Worm (Caenorhabditis elegans) whole organism, young adult: Measurements from ENCODE around the gene R07B7.10.

Experiments used
- B0019.2 ChIP-seq: fragments of 200-800 bp; sonication (Bioruptor generic); conservative IDR thresholded peaks from 2 replicates; pipeline ENCODE4 v1.3.6; 2022; ENCODE audit warnings: missing genetic modification reagents, missing genetic modification characterization, missing compliant biosample characterization
- B0035.1 ChIP-seq: sonication (generic microtip); optimal IDR thresholded peaks from 2 replicates; lab custom pipeline; 2016; ENCODE audit warnings: missing genetic modification characterization, mild to moderate bottlenecking, missing compliant biosample characterization, missing genotype, missing genetic modification reagents
- B0261.1 ChIP-seq: sonication (generic microtip); optimal IDR thresholded peaks from 2 replicates; lab custom pipeline; 2016; ENCODE audit warnings: mild to moderate bottlenecking, missing genetic modification characterization, moderate library complexity, missing compliant biosample characterization
- F33H1.4 ChIP-seq: fragments of 200-800 bp; sonication (Bioruptor generic); IDR thresholded peaks from 2 replicates; pipeline ENCODE4 v1.3.6; 2022; ENCODE audit warnings: missing genetic modification reagents, missing genetic modification characterization, missing compliant biosample characterization
- F49E8.2 ChIP-seq: sonication (generic microtip); optimal IDR thresholded peaks from 3 replicates; lab custom pipeline; 2017; ENCODE audit warnings: missing genetic modification characterization, mild to moderate bottlenecking, missing compliant biosample characterization, antibody characterized with exemption, moderate library complexity; ENCODE audit not compliant: insufficient read depth
- F52B5.7 ChIP-seq: sonication (generic microtip); optimal IDR thresholded peaks from 2 replicates; lab custom pipeline; 2016; ENCODE audit warnings: mild to moderate bottlenecking, missing genetic modification characterization, missing compliant biosample characterization
- K12H6.12 ChIP-seq: fragments of 200-800 bp; sonication (Bioruptor generic); optimal IDR thresholded peaks from 2 replicates; lab custom pipeline; 2018; ENCODE audit warnings: mild to moderate bottlenecking, missing genetic modification characterization, missing compliant biosample characterization
- T07F8.4 ChIP-seq: sonication (generic microtip); optimal IDR thresholded peaks from 2 replicates; lab custom pipeline; 2016; ENCODE audit warnings: mild to moderate bottlenecking, missing genetic modification characterization, moderate library complexity, missing compliant biosample characterization
- Y53G8AR.9 ChIP-seq: fragments of 200-800 bp; sonication (Bioruptor generic); conservative IDR thresholded peaks from 2 replicates; pipeline ENCODE4 v1.3.6; 2022; ENCODE audit warnings: missing genetic modification reagents, missing genetic modification characterization, missing compliant biosample characterization
- Y79H2A.3 ChIP-seq: fragments of 200-800 bp; sonication (Bioruptor generic); conservative IDR thresholded peaks from 2 replicates; pipeline ENCODE4 v1.3.6; 2022; ENCODE audit warnings: missing genetic modification reagents, missing genetic modification characterization, missing compliant biosample characterization
- Y95B8A.8 ChIP-seq: fragments of 200-800 bp; sonication (Bioruptor generic); IDR thresholded peaks from 2 replicates; pipeline ENCODE4 v1.3.6; 2022; ENCODE audit warnings: missing genetic modification reagents, missing genetic modification characterization, missing compliant biosample characterization
- aptf-2 ChIP-seq: fragments of 200-800 bp; sonication (Bioruptor generic); conservative IDR thresholded peaks from 2 replicates; pipeline ENCODE4 v1.3.6; 2022; ENCODE audit warnings: missing genetic modification reagents, missing genetic modification characterization, missing compliant biosample characterization
- athp-1 ChIP-seq: sonication (generic microtip); optimal IDR thresholded peaks from 2 replicates; lab custom pipeline; 2017; ENCODE audit warnings: mild to moderate bottlenecking, missing genetic modification characterization, missing compliant biosample characterization
- attf-5 ChIP-seq: fragments of 200-800 bp; sonication (Bioruptor generic); optimal IDR thresholded peaks from 2 replicates; lab custom pipeline; 2018; ENCODE audit warnings: mild to moderate bottlenecking, missing genetic modification characterization, missing compliant biosample characterization
- attf-6 ChIP-seq: fragments of 200-800 bp; sonication (Bioruptor generic); IDR thresholded peaks from 2 replicates; pipeline ENCODE4 v1.3.6; 2022; ENCODE audit warnings: missing genetic modification reagents, missing genetic modification characterization, missing compliant biosample characterization
- bed-1 ChIP-seq: fragments of 200-800 bp; sonication (Bioruptor generic); IDR thresholded peaks from 2 replicates; pipeline ENCODE4 v1.3.6; 2022; ENCODE audit warnings: missing genetic modification reagents, missing genetic modification characterization, missing compliant biosample characterization
- bed-2 ChIP-seq: fragments of 200-800 bp; sonication (Bioruptor generic); IDR thresholded peaks from 2 replicates; pipeline ENCODE4 v1.3.6; 2022; ENCODE audit warnings: missing genetic modification reagents, missing genetic modification characterization, missing compliant biosample characterization
- cebp-1 ChIP-seq, 2 experiments: fragments of 200-800 bp in 1 of 2; sonication (Bioruptor generic) in 1 of 2; sonication (generic microtip) in 1 of 2; IDR thresholded peaks in 1 of 2; optimal IDR thresholded peaks in 1 of 2; 2 replicates each; pipeline versions ENCODE4 v1.3.6 to Lab custom; 2017 to 2022; ENCODE audit warnings: missing compliant biosample characterization in 2 of 2, missing genetic modification characterization in 2 of 2, mild to moderate bottlenecking in 1 of 2, missing genetic modification reagents in 1 of 2, moderate library complexity in 1 of 2
- ceh-27 ChIP-seq: fragments of 200-800 bp; sonication (Bioruptor generic); optimal IDR thresholded peaks from 2 replicates; lab custom pipeline; 2018; ENCODE audit warnings: mild to moderate bottlenecking, missing genetic modification characterization, moderate library complexity, missing compliant biosample characterization
- ceh-40 ChIP-seq: fragments of 200-800 bp; sonication (Bioruptor generic); IDR thresholded peaks from 2 replicates; pipeline ENCODE4 v1.3.6; 2022; ENCODE audit warnings: missing genetic modification characterization, missing compliant biosample characterization
- ceh-58 ChIP-seq: fragments of 200-800 bp; sonication (Bioruptor generic); IDR thresholded peaks from 2 replicates; pipeline ENCODE4 v1.3.6; 2022; ENCODE audit warnings: missing genetic modification characterization, missing compliant biosample characterization
- chd-7 ChIP-seq: sonication (generic microtip); optimal IDR thresholded peaks from 2 replicates; lab custom pipeline; 2016; ENCODE audit warnings: mild to moderate bottlenecking, missing genetic modification characterization, moderate library complexity, missing compliant biosample characterization
- dox-1 ChIP-seq: fragments of 200-800 bp; sonication (Bioruptor generic); IDR thresholded peaks from 2 replicates; pipeline ENCODE4 v1.3.6; 2022; ENCODE audit warnings: missing genetic modification reagents, missing genetic modification characterization, missing compliant biosample characterization
- dpl-1 ChIP-seq: fragments of 150-350 bp; optimal IDR thresholded peaks from 2 replicates; lab custom pipeline; 2014; ENCODE audit warnings: missing biosample characterization, missing genetic modification reagents, missing genetic modification characterization
- egl-44 ChIP-seq: fragments of 200-800 bp; sonication (Bioruptor generic); IDR thresholded peaks from 2 replicates; pipeline ENCODE4 v1.3.6; 2022; ENCODE audit warnings: missing genetic modification reagents, missing genetic modification characterization, missing compliant biosample characterization
- egrh-3 ChIP-seq: fragments of 200-800 bp; sonication (Bioruptor generic); IDR thresholded peaks from 2 replicates; pipeline ENCODE4 v1.3.6; 2022; ENCODE audit warnings: missing genetic modification reagents, missing genetic modification characterization, missing compliant biosample characterization
- ekl-4 ChIP-seq: fragments of 200-800 bp; sonication (Bioruptor generic); IDR thresholded peaks from 2 replicates; pipeline ENCODE4 v1.3.6; 2022; ENCODE audit warnings: missing genetic modification reagents, missing genetic modification characterization, missing compliant biosample characterization
- ets-4 ChIP-seq: fragments of 200-800 bp; sonication (Bioruptor generic); optimal IDR thresholded peaks from 2 replicates; lab custom pipeline; 2018; ENCODE audit warnings: mild to moderate bottlenecking, missing genetic modification characterization, missing compliant biosample characterization
- fkh-3 ChIP-seq: sonication (generic microtip); optimal IDR thresholded peaks from 2 replicates; lab custom pipeline; 2016; ENCODE audit warnings: mild to moderate bottlenecking, missing genetic modification characterization, missing compliant biosample characterization
- hmg-1.2 ChIP-seq: fragments of 200-800 bp; sonication (Bioruptor generic); IDR thresholded peaks from 2 replicates; pipeline ENCODE4 v1.3.6; 2022; ENCODE audit warnings: missing genetic modification reagents, missing genetic modification characterization, missing compliant biosample characterization
- lin-35 ChIP-seq, 3 experiments: fragments of 150-350 bp in 2 of 3; sonication (generic microtip) in 1 of 3; optimal IDR thresholded peaks; 2 replicates each; lab custom pipeline; 2014 to 2018; ENCODE audit warnings: missing biosample characterization in 3 of 3, missing genetic modification characterization in 3 of 3, missing genetic modification reagents in 3 of 3
- lin-54 ChIP-seq: fragments of 200-800 bp; sonication (Bioruptor generic); optimal IDR thresholded peaks from 2 replicates; lab custom pipeline; 2018; ENCODE audit warnings: mild to moderate bottlenecking, missing genetic modification characterization, missing compliant biosample characterization
- lsl-1 ChIP-seq: fragments of 200-800 bp; sonication (Bioruptor generic); optimal IDR thresholded peaks from 2 replicates; lab custom pipeline; 2018; ENCODE audit warnings: mild to moderate bottlenecking, missing genetic modification characterization, moderate library complexity, missing compliant biosample characterization
- madf-3 ChIP-seq: fragments of 200-800 bp; sonication (Bioruptor generic); IDR thresholded peaks from 2 replicates; pipeline ENCODE4 v1.3.6; 2022; ENCODE audit warnings: missing genetic modification reagents, missing genetic modification characterization, missing compliant biosample characterization
- madf-6 ChIP-seq: fragments of 200-800 bp; sonication (Bioruptor generic); IDR thresholded peaks from 2 replicates; pipeline ENCODE4 v1.3.6; 2022; ENCODE audit warnings: missing genetic modification reagents, missing genetic modification characterization, missing compliant biosample characterization
- mcd-1 ChIP-seq: fragments of 200-800 bp; sonication (Bioruptor generic); IDR thresholded peaks from 2 replicates; pipeline ENCODE4 v1.3.6; 2022; ENCODE audit warnings: missing genetic modification reagents, missing genetic modification characterization, missing compliant biosample characterization
- nhr-179 ChIP-seq: sonication (generic microtip); optimal IDR thresholded peaks from 2 replicates; lab custom pipeline; 2016; ENCODE audit warnings: mild to moderate bottlenecking, missing genetic modification characterization, missing compliant biosample characterization
- repo-1 ChIP-seq: sonication (generic microtip); optimal IDR thresholded peaks from 2 replicates; lab custom pipeline; 2017; ENCODE audit warnings: mild to moderate bottlenecking, missing genetic modification characterization, missing compliant biosample characterization
- snpc-1.1 ChIP-seq: sonication (generic microtip); optimal IDR thresholded peaks from 2 replicates; lab custom pipeline; 2017; ENCODE audit warnings: missing genetic modification characterization, mild to moderate bottlenecking, missing compliant biosample characterization, antibody characterized with exemption, moderate library complexity, missing genotype, missing genetic modification reagents; ENCODE audit not compliant: insufficient read depth
- snpc-1.3 ChIP-seq: sonication (generic microtip); optimal IDR thresholded peaks from 2 replicates; lab custom pipeline; 2017; ENCODE audit warnings: missing genetic modification characterization, mild to moderate bottlenecking, missing compliant biosample characterization, antibody characterized with exemption, moderate library complexity, missing genotype, missing genetic modification reagents; ENCODE audit not compliant: insufficient read depth
- snpc-3.4 ChIP-seq: sonication (generic microtip); optimal IDR thresholded peaks from 2 replicates; lab custom pipeline; 2017; ENCODE audit warnings: missing genetic modification characterization, mild to moderate bottlenecking, missing compliant biosample characterization, antibody characterized with exemption, moderate library complexity, missing genotype, missing genetic modification reagents
- snpc-4 ChIP-seq, 5 experiments: fragments of 150-350 bp in 1 of 5; sonication (generic microtip) in 4 of 5; optimal IDR thresholded peaks; 2 replicates each; lab custom pipeline; 2014 to 2018; ENCODE audit warnings: missing genetic modification characterization in 5 of 5, missing biosample characterization in 3 of 5, antibody characterized with exemption in 2 of 5, mild to moderate bottlenecking in 2 of 5, missing compliant biosample characterization in 2 of 5, missing genotype in 2 of 5, moderate library complexity in 2 of 5, missing genetic modification reagents in 1 of 5
- sptf-2 ChIP-seq: fragments of 200-800 bp; sonication (Bioruptor generic); optimal IDR thresholded peaks from 2 replicates; lab custom pipeline; 2018; ENCODE audit warnings: mild to moderate bottlenecking, missing genetic modification characterization, missing compliant biosample characterization
- unc-130 ChIP-seq: sonication (generic microtip); optimal IDR thresholded peaks from 2 replicates; lab custom pipeline; 2016; ENCODE audit warnings: missing genetic modification reagents, missing genetic modification characterization, missing compliant biosample characterization
- ztf-28 ChIP-seq: fragments of 200-800 bp; sonication (Bioruptor generic); IDR thresholded peaks from 2 replicates; pipeline ENCODE4 v1.3.6; 2022; ENCODE audit warnings: missing genetic modification reagents, missing genetic modification characterization, missing compliant biosample characterization

The R07B7.10 gene

DNA sequence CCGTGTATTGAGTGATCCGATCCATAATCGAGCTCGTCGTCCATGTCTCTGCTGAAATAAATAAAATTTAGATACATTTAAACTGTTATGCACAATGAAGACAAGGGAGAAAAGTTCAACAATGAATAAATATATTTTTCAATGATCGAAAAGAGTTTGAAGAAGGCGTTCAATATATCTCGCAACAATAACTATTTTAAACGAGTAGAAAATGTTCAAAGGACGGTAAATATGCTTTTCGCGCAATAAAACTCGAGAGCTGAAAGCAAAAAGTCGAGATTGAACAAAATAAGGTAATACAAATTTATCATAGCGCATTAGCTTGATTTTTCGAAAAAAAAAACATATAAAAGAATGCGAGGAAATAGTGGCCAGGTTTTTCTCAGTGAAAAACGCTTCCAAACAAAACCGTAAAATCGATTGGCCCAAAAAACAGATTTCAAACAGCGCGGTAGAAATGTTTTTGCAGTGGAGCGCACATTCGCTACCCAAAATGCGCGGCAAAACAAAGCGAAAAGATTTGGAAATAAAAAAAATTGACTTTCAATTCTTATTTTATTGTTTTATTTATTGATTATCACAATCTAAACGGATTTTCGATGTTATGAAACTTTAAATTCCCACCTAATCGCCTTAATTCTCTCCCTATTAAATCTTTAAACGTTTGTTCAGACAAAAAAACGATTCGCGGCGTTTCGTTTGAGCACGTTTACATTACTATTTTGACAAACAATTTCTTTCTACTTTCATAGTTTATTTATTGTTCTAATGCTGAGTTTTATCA is 42.0 kb upstream of the R07B7.10 start, which contains the start of the genes kup-1 and F10C2.4:
kup-1 (minus strand) TSS at position 51 of the 784 bp plus-strand sequence.
F10C2.4 (plus strand) TSS at position 734 of the 784 bp plus-strand sequence.
- TF ChIP-seq B0019.2 (GFP tag; lab: Robert Waterston, UW) (no peak), bed-2 (GFP tag; lab: Robert Waterston, UW) (no peak), B0035.1 (no peak), ekl-4 (no peak), lin-54 (GFP tag; lab: Kevin White, UChicago) (peak; percentile 88), fkh-3 (tag; lab: Kevin White, UChicago) (no peak), lsl-1 (GFP tag; lab: Kevin White, UChicago) (peak; percentile 21), mcd-1 (GFP tag; lab: Robert Waterston, UW) (peak; percentile 85), ceh-40 (GFP tag; lab: Robert Waterston, UW) (no peak), F49E8.2 (tag; lab: Kevin White, UChicago) (no peak), unc-130 (GFP tag; lab: Kevin White, UChicago) (no peak), repo-1 (no peak), ceh-27 (GFP tag; lab: Kevin White, UChicago) (no peak), snpc-4 (GFP tag; optimal IDR thresholded peaks at IDR 0.05; lab: Kevin White, UChicago) (no peak), snpc-4 (tag; optimal IDR thresholded peaks at IDR 0.05; lab: Kevin White, UChicago) (peak in 2 of 4 experiments; percentile 5 to 40), attf-6 (no peak), snpc-3.4 (tag; lab: Kevin White, UChicago) (peak; percentile 39), snpc-1.1 (no peak), T07F8.4 (no peak), madf-3 (GFP tag; lab: Robert Waterston, UW) (no peak), chd-7 (tag; lab: Kevin White, UChicago) (no peak), ets-4 (no peak), B0261.1 (tag; lab: Kevin White, UChicago) (no peak), egrh-3 (GFP tag; lab: Robert Waterston, UW) (no peak), nhr-179 (tag; lab: Kevin White, UChicago) (no peak), Y79H2A.3 (GFP tag; lab: Robert Waterston, UW) (no peak), ceh-58 (GFP tag; lab: Robert Waterston, UW) (no peak), athp-1 (tag; lab: Kevin White, UChicago) (peak; percentile 14), lin-35 (GFP tag; optimal IDR thresholded peaks at IDR 0.05; lab: Kevin White, UChicago) (peak in 1 of 3 experiments; percentile 55), bed-1 (GFP tag; lab: Robert Waterston, UW) (no peak), sptf-2 (GFP tag; lab: Kevin White, UChicago) (no peak), madf-6 (GFP tag; lab: Robert Waterston, UW) (peak; percentile 60; the same call in 1 of the 2 replicates), aptf-2 (GFP tag; lab: Robert Waterston, UW) (no peak), egl-44 (GFP tag; lab: Robert Waterston, UW) (no peak), snpc-1.3 (no peak), cebp-1 (GFP tag; IDR thresholded peaks at IDR 0.05; lab: Robert Waterston, UW) (no peak), cebp-1 (tag; optimal IDR thresholded peaks at IDR 0.05; lab: Kevin White, UChicago) (no peak), hmg-1.2 (no peak), Y95B8A.8 (GFP tag; lab: Robert Waterston, UW) (no peak), F33H1.4 (GFP tag; lab: Robert Waterston, UW) (peak; percentile 11; the same call in 1 of the 2 replicates), F52B5.7 (tag; lab: Kevin White, UChicago) (no peak), attf-5 (GFP tag; lab: Kevin White, UChicago) (peak; percentile 86), ztf-28 (GFP tag; lab: Robert Waterston, UW) (no peak), dox-1 (GFP tag; lab: Robert Waterston, UW) (peak; percentile 44; the same call in 1 of the 2 replicates), dpl-1 (GFP tag; lab: Kevin White, UChicago) (peak; percentile 81), Y53G8AR.9 (GFP tag; lab: Robert Waterston, UW) (no peak), K12H6.12 (tag; lab: Kevin White, UChicago) (no peak)
